Fruit fly (Drosophila melanogaster) whole organism, pupa: Measurements from ENCODE around the gene CG32568.

Experiments
- CG10348 ChIP-seq: fragments of 200-800 bp; sonication (Bioruptor generic); IDR thresholded peaks from 2 replicates; pipeline ENCODE4 v1.3.6; 2022; ENCODE audit warnings: missing biosample characterization, missing genetic modification characterization
- CG12605 ChIP-seq: fragments of 200-800 bp; sonication (Bioruptor generic); IDR thresholded peaks from 2 replicates; pipeline ENCODE4 v1.3.6; 2022; ENCODE audit warnings: missing biosample characterization, missing genetic modification characterization
- CG13204 ChIP-seq: fragments of 200-800 bp; sonication (Bioruptor generic); optimal IDR thresholded peaks from 2 replicates; lab custom pipeline; 2018; ENCODE audit warnings: missing biosample characterization, mild to moderate bottlenecking, missing genetic modification characterization, moderate library complexity
- CG14655 ChIP-seq: fragments of 200-800 bp; sonication (Bioruptor generic); optimal IDR thresholded peaks from 3 replicates; lab custom pipeline; 2017; ENCODE audit warnings: mild to moderate bottlenecking, missing biosample characterization, missing genetic modification reagents, missing genetic modification characterization
- CG15710 ChIP-seq: fragments of 200-800 bp; sonication (Bioruptor generic); optimal IDR thresholded peaks from 2 replicates; lab custom pipeline; 2018; ENCODE audit warnings: missing biosample characterization, mild to moderate bottlenecking, missing genetic modification characterization, moderate library complexity
- CG17806 ChIP-seq: fragments of 200-800 bp; sonication (Bioruptor generic); optimal IDR thresholded peaks from 2 replicates; lab custom pipeline; 2018; ENCODE audit warnings: missing biosample characterization, mild to moderate bottlenecking, missing genetic modification characterization, moderate library complexity
- CG32121 ChIP-seq: fragments of 200-800 bp; sonication (Bioruptor generic); IDR thresholded peaks from 2 replicates; pipeline ENCODE4 v1.3.6; 2022; ENCODE audit warnings: missing biosample characterization, missing genetic modification characterization
- CG34367 ChIP-seq: fragments of 200-800 bp; sonication (Bioruptor generic); optimal IDR thresholded peaks from 2 replicates; lab custom pipeline; 2018; ENCODE audit warnings: missing biosample characterization, mild to moderate bottlenecking, missing genetic modification characterization
- CG4496 ChIP-seq: fragments of 200-800 bp; sonication (Bioruptor generic); IDR thresholded peaks from 3 replicates; pipeline ENCODE4 v1.3.6; 2022; ENCODE audit warnings: missing biosample characterization, missing genetic modification characterization
- CG8159 ChIP-seq: fragments of 200-800 bp; sonication (Bioruptor generic); optimal IDR thresholded peaks from 3 replicates; lab custom pipeline; 2018; ENCODE audit warnings: missing biosample characterization, mild to moderate bottlenecking, missing genetic modification characterization, moderate library complexity
- CG8301 ChIP-seq: fragments of 200-800 bp; sonication (Bioruptor generic); optimal IDR thresholded peaks from 2 replicates; lab custom pipeline; 2018; ENCODE audit warnings: missing biosample characterization, mild to moderate bottlenecking, missing genetic modification characterization
- CG9948 ChIP-seq: fragments of 200-800 bp; sonication (Bioruptor generic); optimal IDR thresholded peaks from 2 replicates; lab custom pipeline; 2018; ENCODE audit warnings: missing biosample characterization, mild to moderate bottlenecking, missing genetic modification characterization, moderate library complexity
- D1 ChIP-seq: fragments of 200-800 bp; sonication (Bioruptor generic); optimal IDR thresholded peaks from 2 replicates; lab custom pipeline; 2018; ENCODE audit warnings: missing biosample characterization, mild to moderate bottlenecking, missing genetic modification characterization, moderate library complexity
- EcR ChIP-seq: fragments of 200-800 bp; sonication (Bioruptor generic); optimal IDR thresholded peaks from 3 replicates; lab custom pipeline; 2019; ENCODE audit warnings: missing biosample characterization, missing genetic modification characterization, mild to moderate bottlenecking, moderate library complexity, missing genetic modification reagents
- Ets98B ChIP-seq: fragments of 200-800 bp; sonication (Bioruptor generic); IDR thresholded peaks from 2 replicates; pipeline ENCODE4 v1.3.6; 2022; ENCODE audit warnings: missing biosample characterization, missing genetic modification characterization
- Pif1A ChIP-seq: fragments of 200-800 bp; sonication (Bioruptor generic); optimal IDR thresholded peaks from 3 replicates; lab custom pipeline; 2016; ENCODE audit warnings: missing biosample characterization, missing genetic modification characterization
- Pif1B ChIP-seq: fragments of 200-800 bp; sonication (Bioruptor generic); optimal IDR thresholded peaks from 3 replicates; lab custom pipeline; 2016; ENCODE audit warnings: missing biosample characterization, missing genetic modification characterization
- Snoo ChIP-seq: fragments of 200-800 bp; sonication (Bioruptor generic); optimal IDR thresholded peaks from 3 replicates; lab custom pipeline; 2017; ENCODE audit warnings: missing biosample characterization, mild to moderate bottlenecking, missing genetic modification characterization, inconsistent platforms
- fd96Ca ChIP-seq: fragments of 200-800 bp; sonication (Bioruptor generic); IDR thresholded peaks from 3 replicates; pipeline ENCODE4 v1.3.6; 2022; ENCODE audit warnings: missing biosample characterization, missing genetic modification characterization
- gl ChIP-seq: fragments of 200-800 bp; sonication (Bioruptor generic); optimal IDR thresholded peaks from 2 replicates; lab custom pipeline; 2018; ENCODE audit warnings: missing biosample characterization, mild to moderate bottlenecking, missing genetic modification characterization
- rn ChIP-seq: fragments of 200-800 bp; sonication (Bioruptor generic); IDR thresholded peaks from 2 replicates; pipeline ENCODE4 v1.3.6; 2022; ENCODE audit warnings: missing biosample characterization, missing genetic modification characterization

The CG32568 gene

dm6 chrX:16775083-16775482, 34.4 kb downstream of the CG32568 start:
- TF ChIP-seq CG10348 (GFP tag; lab: Robert Waterston, UW) (no peak), fd96Ca (GFP tag; lab: Robert Waterston, UW) (no peak), CG4496 (GFP tag; lab: Robert Waterston, UW) (no peak), CG14655 (GFP tag; lab: Kevin White, UChicago) (no peak), EcR (no peak), Snoo (tag; lab: Kevin White, UChicago) (no peak), D1 (tag; lab: Kevin White, UChicago) (no peak), rn (GFP tag; lab: Robert Waterston, UW) (no peak), CG9948 (tag; lab: Kevin White, UChicago) (no peak), CG13204 (GFP tag; lab: Kevin White, UChicago) (no peak), gl (tag; lab: Kevin White, UChicago) (no peak), CG32121 (GFP tag; lab: Robert Waterston, UW) (no peak), CG17806 (no peak), Pif1A (GFP tag; lab: Kevin White, UChicago) (no peak), CG8159 (tag; lab: Kevin White, UChicago) (no peak)

- TF ChIP-seq CG34367 (no peak), CG4496 (GFP tag; lab: Robert Waterston, UW) (no peak; the same call in 2 of the 3 replicates), CG15710 (tag; lab: Kevin White, UChicago) (no peak), Pif1B (no peak), CG10348 (GFP tag; lab: Robert Waterston, UW) (no peak), CG13204 (GFP tag; lab: Kevin White, UChicago) (no peak), Pif1A (GFP tag; lab: Kevin White, UChicago) (peak; percentile 21), CG8159 (tag; lab: Kevin White, UChicago) (peak; percentile 32), Ets98B (GFP tag; lab: Robert Waterston, UW) (no peak), D1 (tag; lab: Kevin White, UChicago) (no peak), EcR (no peak), rn (GFP tag; lab: Robert Waterston, UW) (no peak), Snoo (tag; lab: Kevin White, UChicago) (no peak), fd96Ca (GFP tag; lab: Robert Waterston, UW) (no peak), CG9948 (tag; lab: Kevin White, UChicago) (peak; percentile 12), CG17806 (peak; percentile 12), gl (tag; lab: Kevin White, UChicago) (no peak), CG32121 (GFP tag; lab: Robert Waterston, UW) (no peak), CG12605 (GFP tag; lab: Robert Waterston, UW) (no peak), CG8301 (tag; lab: Kevin White, UChicago) (peak; percentile 36), CG14655 (GFP tag; lab: Kevin White, UChicago) (peak; percentile 56)
These were observed 37.5 kb downstream of the CG32568 start for dm6 chrX:16778138-16778672.

dm6 chrX:16780244-16780643, 39.5 kb downstream of the CG32568 start:
- no peak for TF ChIP-seq CG15710 (tag; lab: Kevin White, UChicago)
- TF ChIP-seq CG4496 (GFP tag; lab: Robert Waterston, UW) = 0 out of 3 replicates have a peak, but pooled peaks have one; percentile 34

- TF ChIP-seq CG14655 (GFP tag; lab: Kevin White, UChicago) = no peak
- TF ChIP-seq EcR = no peak
- no peak for TF ChIP-seq CG9948 (tag; lab: Kevin White, UChicago)
- TF ChIP-seq CG32121 (GFP tag; lab: Robert Waterston, UW) = peak; percentile 60
- peak; percentile 53 for TF ChIP-seq Ets98B (GFP tag; lab: Robert Waterston, UW)
- peak; percentile 59; the same call in 2 of the 3 replicates for TF ChIP-seq fd96Ca (GFP tag; lab: Robert Waterston, UW)
- no peak for TF ChIP-seq Pif1A (GFP tag; lab: Kevin White, UChicago)
- 0 out of 3 replicates have a peak, but pooled peaks have one; percentile 31 for TF ChIP-seq CG4496 (GFP tag; lab: Robert Waterston, UW)
- 0 out of 2 replicates have a peak, but pooled peaks have one; percentile 44 for TF ChIP-seq CG12605 (GFP tag; lab: Robert Waterston, UW)
These were observed 40.3 kb downstream of the CG32568 start for dm6 chrX:16781055-16781454.

- TF ChIP-seq CG32121 (GFP tag; lab: Robert Waterston, UW) = peak; percentile 74
- peak; percentile 56 for TF ChIP-seq Pif1A (GFP tag; lab: Kevin White, UChicago)
- TF ChIP-seq CG4496 (GFP tag; lab: Robert Waterston, UW) = peak; percentile 80
- TF ChIP-seq CG12605 (GFP tag; lab: Robert Waterston, UW) = peak; percentile 14; the same call in 1 of the 2 replicates
- no peak for TF ChIP-seq gl (tag; lab: Kevin White, UChicago)
- TF ChIP-seq CG34367 = no peak
- TF ChIP-seq CG17806 = peak; percentile 30
- no peak for TF ChIP-seq CG10348 (GFP tag; lab: Robert Waterston, UW)
- TF ChIP-seq Ets98B (GFP tag; lab: Robert Waterston, UW) = peak; percentile 66
- no peak for TF ChIP-seq CG14655 (GFP tag; lab: Kevin White, UChicago)
- peak; percentile 46 for TF ChIP-seq CG8301 (tag; lab: Kevin White, UChicago)
- peak; percentile 19 for TF ChIP-seq CG8159 (tag; lab: Kevin White, UChicago)
- TF ChIP-seq fd96Ca (GFP tag; lab: Robert Waterston, UW) = peak; percentile 79
- TF ChIP-seq Snoo (tag; lab: Kevin White, UChicago) = no peak
- TF ChIP-seq CG9948 (tag; lab: Kevin White, UChicago) = peak; percentile 12
These were observed 41.6 kb downstream of the CG32568 start for dm6 chrX:16782175-16782916.
